Worm (Caenorhabditis elegans): ENCODE measurements around the gene T26C11.9.

DNA sequence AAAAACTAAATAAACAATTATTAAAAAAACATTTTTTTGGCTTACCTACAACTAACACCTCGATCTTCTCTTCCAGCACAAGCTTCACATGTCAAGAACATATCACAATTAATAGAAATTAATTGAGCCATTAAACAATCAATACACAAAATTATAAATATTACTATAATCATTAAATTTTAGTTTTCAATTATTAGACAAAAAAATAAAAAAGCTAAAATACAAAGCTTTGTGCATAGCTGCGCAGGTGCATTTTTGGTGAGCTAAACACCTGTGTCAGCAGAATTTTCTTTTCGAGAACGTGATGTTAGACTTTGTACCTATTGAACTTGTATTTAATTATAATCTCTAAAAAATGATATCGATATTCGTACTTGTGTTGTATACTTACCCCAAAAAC is 23.7 kb downstream of the T26C11.9 start, which contains the start of gene C14E2.6:
- no peak for TF ChIP-seq pqm-1 (tag; optimal IDR thresholded peaks at IDR 0.05)
- TF ChIP-seq mdl-1 (tag; optimal IDR thresholded peaks at IDR 0.05), result no peak
- no peak for TF ChIP-seq efl-1 (optimal IDR thresholded peaks at IDR 0.05)
- no peak for TF ChIP-seq efl-1 (GFP tag; optimal IDR thresholded peaks at IDR 0.05 in 1 of 2)
- TF ChIP-seq nhr-28 (tag; optimal IDR thresholded peaks at IDR 0.05), result no peak
- TF ChIP-seq nhr-11 (tag; optimal IDR thresholded peaks at IDR 0.05), result no peak
- no peak for TF ChIP-seq ceh-63 (GFP tag; optimal IDR thresholded peaks at IDR 0.05)
- TF ChIP-seq mep-1 (tag; optimal IDR thresholded peaks at IDR 0.05), result no peak
